Fruit fly (Drosophila melanogaster): Measurements from ENCODE around the gene lky.

DNA sequence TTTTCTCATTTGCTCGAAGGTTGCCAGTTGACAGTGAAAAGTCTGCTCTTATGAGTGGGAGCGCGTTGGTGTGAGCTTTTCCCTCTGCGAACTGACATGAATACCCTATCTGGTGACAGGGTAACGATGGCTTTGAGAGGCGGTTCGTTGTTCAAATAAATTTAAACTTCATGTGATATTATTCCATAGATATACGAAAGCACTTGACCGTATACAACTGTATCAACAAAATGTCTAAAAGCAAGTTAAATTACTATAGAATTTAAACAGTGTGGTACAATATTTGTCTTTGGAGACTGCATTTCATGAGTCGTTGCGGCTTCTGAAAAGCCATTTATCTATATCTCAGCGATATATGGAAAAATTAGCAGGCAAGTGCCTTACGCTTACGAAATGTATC lies 37.7 kb downstream of the lky start:
- TF ChIP-seq psq (optimal IDR thresholded peaks at IDR 0.05) (no peak), pan (optimal IDR thresholded peaks at IDR 0.05) (no peak), CG8478 (optimal IDR thresholded peaks at IDR 0.05) (no peak), EcR (GFP tag; optimal IDR thresholded peaks at IDR 0.05) (no peak), usp (GFP tag; optimal IDR thresholded peaks at IDR 0.05) (no peak)
